Worm (Caenorhabditis elegans) whole organism, L4/young adult: ENCODE measurements around the gene C06E7.88.

Experiments
- dao-5 ChIP-seq: sonication (generic microtip); optimal IDR thresholded peaks from 2 replicates; lab custom pipeline; 2016; ENCODE audit warnings: missing genotype, missing genetic modification characterization, moderate library complexity, missing compliant biosample characterization
- him-1 ChIP-seq: sonication (generic microtip); optimal IDR thresholded peaks from 2 replicates; lab custom pipeline; 2016; ENCODE audit warnings: missing genotype, missing genetic modification reagents, missing genetic modification characterization, missing compliant biosample characterization

DNA sequence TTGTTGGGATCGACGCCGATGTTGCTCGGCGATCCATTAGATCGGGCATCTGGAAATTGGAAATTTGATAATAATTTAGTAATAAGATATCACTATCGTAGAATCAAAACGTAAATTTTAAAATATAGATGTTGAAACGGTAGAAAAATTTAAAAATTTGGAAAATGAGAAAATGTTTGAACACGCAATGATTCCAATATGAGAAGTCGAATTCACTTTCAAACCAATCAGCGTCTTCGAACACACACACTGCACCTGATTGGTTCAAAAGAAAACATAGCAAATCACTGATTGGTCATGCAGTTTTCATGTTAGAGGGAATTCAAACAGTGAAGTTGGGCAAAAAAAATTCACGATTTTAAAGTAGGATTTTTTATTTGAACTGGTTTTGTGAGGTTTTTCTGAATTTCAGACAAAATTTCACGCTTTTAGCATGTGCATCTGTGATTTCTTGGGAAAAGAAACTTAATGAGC, 36.3 kb upstream of the C06E7.88 start, which contains the start of gene H04M03.12:
- no peak for TF ChIP-seq him-1 (tag; lab: Kevin White, UChicago)
- TF ChIP-seq dao-5, result no peak
